Worm (Caenorhabditis elegans): ENCODE results near the gene ZK1058.3.

ce11 chrIII:3966143-3966542, 47.5 kb downstream of the ZK1058.3 start:
- TF ChIP-seq ztf-4 (tag; optimal IDR thresholded peaks at IDR 0.05) = no peak
- TF ChIP-seq unc-55 (GFP tag; optimal IDR thresholded peaks at IDR 0.05) = no peak
- TF ChIP-seq ama-1 (optimal IDR thresholded peaks at IDR 0.05) = no peak
- no peak for TF ChIP-seq nhr-25 (tag; optimal IDR thresholded peaks at IDR 0.05)
- TF ChIP-seq mdl-1 (tag; optimal IDR thresholded peaks at IDR 0.05) = no peak
- TF ChIP-seq peb-1 (tag; optimal IDR thresholded peaks at IDR 0.05) = no peak
- TF ChIP-seq R02D3.7 (tag; optimal IDR thresholded peaks at IDR 0.05) = no peak
- TF ChIP-seq nhr-10 (tag; optimal IDR thresholded peaks at IDR 0.05) = no peak
- no peak for TF ChIP-seq skn-1 (tag; optimal IDR thresholded peaks at IDR 0.05)
- no peak for TF ChIP-seq unc-62 (GFP tag; optimal IDR thresholded peaks at IDR 0.05)
- no peak for TF ChIP-seq lsy-2 (tag; optimal IDR thresholded peaks at IDR 0.05)
- no peak for TF ChIP-seq ceh-16 (tag; optimal IDR thresholded peaks at IDR 0.05)

Measured in whole organism, L2 larva.